Worm (Caenorhabditis elegans): ENCODE results near the gene T13C2.3.

- TF ChIP-seq nhr-6 (tag; optimal IDR thresholded peaks at IDR 0.05) = peak; percentile 4
- no peak for TF ChIP-seq nhr-77 (tag; optimal IDR thresholded peaks at IDR 0.05)
- peak; percentile 94 for TF ChIP-seq mab-5 (tag; optimal IDR thresholded peaks at IDR 0.05)
- TF ChIP-seq Y55F3AM.14 (GFP tag; optimal IDR thresholded peaks at IDR 0.05) = no peak
- no peak for TF ChIP-seq aly-2 (tag; optimal IDR thresholded peaks at IDR 0.05)
- TF ChIP-seq ztf-11 (tag; optimal IDR thresholded peaks at IDR 0.05) = peak; percentile 19
- TF ChIP-seq snpc-4 (tag; optimal IDR thresholded peaks at IDR 0.05) = no peak
- no peak for TF ChIP-seq ama-1 (optimal IDR thresholded peaks at IDR 0.05)
- peak in 1 of 2 experiments; percentile 46 for TF ChIP-seq lsy-2 (tag; optimal IDR thresholded peaks at IDR 0.05)
- no peak for TF ChIP-seq unc-55 (GFP tag; optimal IDR thresholded peaks at IDR 0.05)
- peak; percentile 94 for TF ChIP-seq egl-27 (tag; optimal IDR thresholded peaks at IDR 0.05)
- TF ChIP-seq crh-2 (tag; optimal IDR thresholded peaks at IDR 0.05) = peak; percentile 30
- TF ChIP-seq peb-1 (tag; optimal IDR thresholded peaks at IDR 0.05) = no peak
Measured at ce11 chrII:6838270-6838878, 49.3 kb downstream of the T13C2.3 start.

Measured in whole organism, L2 larva.